Worm (Caenorhabditis elegans): ENCODE data around the gene sri-62.

sri-62 gene

ce11 chrII:2656606-2657005, 41.7 kb downstream of the sri-62 start, which contains the start of gene sri-47:
Gene sri-47 (plus strand): TSS chrII:2656906.
- TF ChIP-seq npax-4 (tag; optimal IDR thresholded peaks at IDR 0.05) (no peak), elt-4 (tag; optimal IDR thresholded peaks at IDR 0.05) (no peak), mec-3 (tag; optimal IDR thresholded peaks at IDR 0.05; ENCODE audit: borderline replicate concordance) (no peak), ceh-18 (tag; optimal IDR thresholded peaks at IDR 0.05) (no peak), K09A11.1 (tag; optimal IDR thresholded peaks at IDR 0.05; ENCODE audit: insufficient read depth) (no peak), T23F11.4 (GFP tag; optimal IDR thresholded peaks at IDR 0.05) (no peak), ceh-9 (tag; optimal IDR thresholded peaks at IDR 0.05) (no peak), C08G9.2 (tag; optimal IDR thresholded peaks at IDR 0.05) (no peak), pat-9 (tag; optimal IDR thresholded peaks at IDR 0.05) (no peak), pqm-1 (tag; optimal IDR thresholded peaks at IDR 0.05) (no peak), odd-2 (tag; optimal IDR thresholded peaks at IDR 0.05) (no peak), elt-2 (tag; optimal IDR thresholded peaks at IDR 0.05) (no peak)

ce11 chrII:2649539-2649938, 48.7 kb downstream of the sri-62 start, which contains the start of the genes F22E5.13 and F22E5.6:
Gene F22E5.13 (minus strand): TSS chrII:2649639.
Gene F22E5.6 (plus strand): TSS chrII:2649835.
- TF ChIP-seq ztf-16 (tag; optimal IDR thresholded peaks at IDR 0.05), result no peak
- TF ChIP-seq ceh-19 (GFP tag; optimal IDR thresholded peaks at IDR 0.05), result no peak
- no peak for TF ChIP-seq madf-2 (tag; optimal IDR thresholded peaks at IDR 0.05)
- no peak for TF ChIP-seq unc-55 (GFP tag; optimal IDR thresholded peaks at IDR 0.05)
- TF ChIP-seq lim-6 (tag; optimal IDR thresholded peaks at IDR 0.05), result no peak
- TF ChIP-seq ceh-18 (tag; optimal IDR thresholded peaks at IDR 0.05), result no peak
- no peak for TF ChIP-seq ceh-24 (tag; optimal IDR thresholded peaks at IDR 0.05)
- TF ChIP-seq Y22D7AL.16 (tag; optimal IDR thresholded peaks at IDR 0.05), result no peak
- no peak for TF ChIP-seq hlh-6 (tag; optimal IDR thresholded peaks at IDR 0.05)
- no peak for TF ChIP-seq K02D7.2 (tag; optimal IDR thresholded peaks at IDR 0.05)
- TF ChIP-seq pqm-1 (tag; optimal IDR thresholded peaks at IDR 0.05), result no peak
- no peak for TF ChIP-seq npax-4 (tag; optimal IDR thresholded peaks at IDR 0.05)
- TF ChIP-seq ceh-30 (tag; optimal IDR thresholded peaks at IDR 0.05), result no peak
- TF ChIP-seq C08G9.2 (tag; optimal IDR thresholded peaks at IDR 0.05), result no peak
- no peak for TF ChIP-seq ref-2 (tag; optimal IDR thresholded peaks at IDR 0.05)

- TF ChIP-seq ahr-1 (tag; optimal IDR thresholded peaks at IDR 0.05) (no peak), lin-11 (tag; optimal IDR thresholded peaks at IDR 0.05) (no peak), ceh-14 (tag; optimal IDR thresholded peaks at IDR 0.05) (no peak), K09A11.1 (tag; optimal IDR thresholded peaks at IDR 0.05; ENCODE audit: insufficient read depth) (no peak), ama-1 (optimal IDR thresholded peaks at IDR 0.05) (no peak), hlh-13 (GFP tag; optimal IDR thresholded peaks at IDR 0.05) (no peak), unc-3 (GFP tag; conservative IDR thresholded peaks at IDR 0.05) (no peak), unc-3 (tag; optimal IDR thresholded peaks at IDR 0.05) (no peak), ceh-24 (tag; optimal IDR thresholded peaks at IDR 0.05) (no peak), ceh-22 (tag; optimal IDR thresholded peaks at IDR 0.05) (no peak), dmd-4 (tag; optimal IDR thresholded peaks at IDR 0.05; ENCODE audit: borderline replicate concordance) (no peak), fax-1 (tag; optimal IDR thresholded peaks at IDR 0.05) (no peak)
These were observed 49.3 kb downstream of the sri-62 start for ce11 chrII:2649015-2649414.
